Worm (Caenorhabditis elegans) whole organism, L4 larva: Measurements from ENCODE around the gene Y17D7B.3.

Source experiments
- aha-1 ChIP-seq: fragments of 150-350 bp; peaks from one replicate; lab custom pipeline; 2014; ENCODE audit warnings: missing biosample characterization, missing genetic modification characterization
- aly-2 ChIP-seq: sonication (generic microtip); optimal IDR thresholded peaks from 2 replicates; lab custom pipeline; 2018; ENCODE audit warnings: missing biosample characterization, missing genetic modification characterization
- ceh-28 ChIP-seq: fragments of 150-350 bp; optimal IDR thresholded peaks from 2 replicates; lab custom pipeline; 2014; ENCODE audit warnings: missing biosample characterization, missing genetic modification reagents, missing genetic modification characterization
- ceh-32 ChIP-seq: sonication (generic microtip); optimal IDR thresholded peaks from 2 replicates; lab custom pipeline; 2016; ENCODE audit warnings: mild to moderate bottlenecking, missing genetic modification characterization, missing compliant biosample characterization; ENCODE audit not compliant: poor library complexity
- egl-27 ChIP-seq: sonication (generic microtip); optimal IDR thresholded peaks from 3 replicates; lab custom pipeline; 2017; ENCODE audit warnings: missing biosample characterization, missing genetic modification reagents, missing genetic modification characterization
- egl-43 ChIP-seq: fragments of 200-800 bp; sonication (Bioruptor generic); IDR thresholded peaks from 2 replicates; pipeline ENCODE4 v1.3.6; 2022; ENCODE audit warnings: missing genetic modification reagents, missing genetic modification characterization, missing compliant biosample characterization
- nhr-11 ChIP-seq: fragments of 150-350 bp; optimal IDR thresholded peaks from 2 replicates; lab custom pipeline; 2014; ENCODE audit warnings: missing biosample characterization, missing genetic modification characterization
- pha-4 ChIP-seq, 2 experiments: fragments of 150-350 bp in 1 of 2; fragments of 200-800 bp in 1 of 2; sonication (Bioruptor generic) in 1 of 2; IDR thresholded peaks in 1 of 2; optimal IDR thresholded peaks in 1 of 2; 2 replicates each; pipeline versions ENCODE4 v1.3.6 to Lab custom; 2014 to 2022; ENCODE audit warnings: missing genetic modification characterization in 2 of 2, missing genetic modification reagents in 2 of 2, missing biosample characterization in 1 of 2, missing compliant biosample characterization in 1 of 2

DNA sequence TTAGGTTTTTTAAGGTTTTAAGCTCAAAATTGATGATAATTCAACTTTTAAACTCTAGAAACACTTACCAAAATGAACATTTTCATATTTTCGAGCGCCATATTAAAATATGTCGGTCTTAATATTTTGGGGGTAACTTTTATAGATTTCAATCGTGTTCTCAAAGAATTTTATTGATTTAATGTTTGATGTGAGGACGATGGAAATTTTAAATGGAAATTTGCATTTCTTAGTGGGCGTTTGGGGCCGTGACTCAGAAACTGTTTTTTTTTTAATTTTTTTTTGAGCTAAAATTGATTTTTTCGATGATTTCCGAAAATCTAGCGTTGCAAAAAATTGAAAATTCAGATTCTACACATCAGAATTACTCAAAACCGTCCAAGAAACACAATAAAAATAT lies 16.7 kb upstream of the Y17D7B.3 start, which contains the start of gene C54E10.10:
- TF ChIP-seq egl-27 (tag; lab: Kevin White, UChicago) (no peak), nhr-11 (tag; lab: Kevin White, UChicago) (no peak), ceh-28 (tag; lab: Kevin White, UChicago) (no peak), pha-4 (GFP tag; IDR thresholded peaks at IDR 0.05; lab: Robert Waterston, UW) (no peak), pha-4 (tag; optimal IDR thresholded peaks at IDR 0.05; lab: Kevin White, UChicago) (no peak), ceh-32 (no peak), aly-2 (tag; lab: Kevin White, UChicago) (no peak), egl-43 (GFP tag; lab: Robert Waterston, UW) (no peak), aha-1 (tag; lab: Kevin White, UChicago) (no peak)
